Worm (Caenorhabditis elegans) whole organism, mixed stage, embryonic: ENCODE measurements around the gene Y38F1A.8.

Experiments
- ces-1 ChIP-seq: fragments of 150-350 bp; optimal IDR thresholded peaks from 2 replicates; lab custom pipeline; 2014; ENCODE audit warnings: missing biosample characterization, missing genetic modification reagents, missing genetic modification characterization
- nhr-12 ChIP-seq: fragments of 150-350 bp; optimal IDR thresholded peaks from 2 replicates; lab custom pipeline; 2014; ENCODE audit warnings: missing biosample characterization, missing genetic modification characterization

DNA sequence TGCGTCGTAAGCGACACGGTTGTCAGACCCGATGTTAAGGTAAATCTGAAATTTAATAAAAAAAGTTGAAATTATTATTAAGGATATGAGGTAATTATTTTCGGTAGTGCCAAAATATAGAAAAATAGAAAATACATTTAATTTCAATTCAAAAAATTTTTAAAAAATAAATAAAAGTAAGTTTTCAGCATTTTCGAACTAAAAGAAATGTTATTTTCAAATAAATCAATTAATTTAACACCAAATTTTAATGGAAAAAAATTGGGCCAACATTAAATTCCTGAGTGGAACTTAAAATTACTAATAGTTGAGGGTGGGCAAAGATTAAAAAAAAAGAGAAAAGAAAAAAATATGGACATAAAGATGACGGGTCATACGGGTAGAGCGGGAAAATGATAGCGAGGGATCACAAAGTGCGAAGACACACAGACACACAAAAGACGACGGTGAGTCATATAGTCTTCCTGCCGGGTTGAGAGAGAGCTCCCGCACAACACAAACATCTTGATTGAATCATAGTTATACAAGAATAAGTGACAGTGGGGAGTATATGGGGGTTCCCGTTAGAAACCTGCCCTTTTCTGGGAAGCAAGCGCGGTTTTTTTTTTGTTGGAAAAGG, 25.2 kb upstream of the Y38F1A.8 start, which contains the start of gene max-2:
- no peak for TF ChIP-seq ces-1
- TF ChIP-seq nhr-12 (tag; lab: Kevin White, UChicago) = no peak
